Fruit fly (Drosophila melanogaster) whole organism, embryonic: Measurements from ENCODE around the gene DZIP1.
A peak's percentile ranks its signal among the peaks of the same experiment; 100 is the strongest.

Experiments used
- CG10462 ChIP-seq: fragments of 200-800 bp; sonication (Bioruptor generic); optimal IDR thresholded peaks from 2 replicates; lab custom pipeline; 2016; ENCODE audit warnings: missing biosample characterization, missing genetic modification characterization
- CG11093 ChIP-seq: fragments of 200-800 bp; sonication (Bioruptor generic); IDR thresholded peaks from 3 replicates; pipeline ENCODE4 v1.3.6; 2022; ENCODE audit warnings: missing biosample characterization, missing genetic modification characterization
- CG12071 ChIP-seq: fragments of 200-800 bp; sonication (Bioruptor generic); optimal IDR thresholded peaks from 3 replicates; lab custom pipeline; 2018; ENCODE audit warnings: missing biosample characterization, mild to moderate bottlenecking, missing genetic modification characterization
- CG12219 ChIP-seq: fragments of 200-800 bp; sonication (Bioruptor generic); optimal IDR thresholded peaks from 3 replicates; lab custom pipeline; 2018; ENCODE audit warnings: missing biosample characterization, mild to moderate bottlenecking, missing genetic modification characterization
- CG1647 ChIP-seq: fragments of 200-800 bp; sonication (Bioruptor generic); optimal IDR thresholded peaks from 3 replicates; lab custom pipeline; 2016; ENCODE audit warnings: missing biosample characterization, missing genetic modification characterization
- CG17359 ChIP-seq: fragments of 200-800 bp; sonication (Bioruptor generic); optimal IDR thresholded peaks from 3 replicates; lab custom pipeline; 2018; ENCODE audit warnings: missing biosample characterization, mild to moderate bottlenecking, missing genetic modification characterization, moderate library complexity
- CG17612 ChIP-seq: fragments of 200-800 bp; sonication (Bioruptor generic); IDR thresholded peaks from 2 replicates; pipeline ENCODE4 v1.3.6; 2022; ENCODE audit warnings: missing biosample characterization, missing genetic modification characterization
- CG18262 ChIP-seq: fragments of 200-800 bp; optimal IDR thresholded peaks from 3 replicates; lab custom pipeline; 2019; ENCODE audit warnings: missing biosample characterization, mild to moderate bottlenecking, missing genetic modification characterization, moderate library complexity
- CG18599 ChIP-seq: fragments of 200-800 bp; sonication (Bioruptor generic); optimal IDR thresholded peaks from 3 replicates; lab custom pipeline; 2017; ENCODE audit warnings: missing biosample characterization, missing genetic modification characterization, mild to moderate bottlenecking, moderate library complexity, missing genetic modification reagents
- CG2712 ChIP-seq: fragments of 200-800 bp; optimal IDR thresholded peaks from 3 replicates; lab custom pipeline; 2019; ENCODE audit warnings: missing biosample characterization, mild to moderate bottlenecking, missing genetic modification characterization, moderate library complexity
- CG31441 ChIP-seq: fragments of 200-800 bp; sonication (Bioruptor generic); IDR thresholded peaks from 2 replicates; pipeline ENCODE4 v1.3.6; 2022; ENCODE audit warnings: missing biosample characterization, missing genetic modification characterization
- CG6654 ChIP-seq: fragments of 200-800 bp; sonication (Bioruptor generic); optimal IDR thresholded peaks from 2 replicates; lab custom pipeline; 2017; ENCODE audit warnings: missing biosample characterization, mild to moderate bottlenecking, missing genetic modification characterization
- CG7839 ChIP-seq: fragments of 200-800 bp; sonication (Bioruptor generic); optimal IDR thresholded peaks from 3 replicates; lab custom pipeline; 2018; ENCODE audit warnings: missing biosample characterization, mild to moderate bottlenecking, missing genetic modification characterization, moderate library complexity
- CG9727 ChIP-seq: fragments of 200-800 bp; sonication (Bioruptor generic); optimal IDR thresholded peaks from 3 replicates; lab custom pipeline; 2017; ENCODE audit warnings: missing biosample characterization, mild to moderate bottlenecking, missing genetic modification characterization
- Ets65A ChIP-seq: fragments of 200-800 bp; sonication (Bioruptor generic); peaks from one replicate; lab custom pipeline; 2016; ENCODE audit warnings: missing biosample characterization, missing genetic modification characterization
- Hr39 ChIP-seq: fragments of >200 bp; optimal IDR thresholded peaks from 2 replicates; lab custom pipeline; 2017
- MBD-R2 ChIP-seq: fragments of 200-800 bp; sonication (Bioruptor generic); IDR thresholded peaks from 2 replicates; pipeline ENCODE4 v1.3.6; 2022; ENCODE audit warnings: missing biosample characterization, missing genetic modification characterization
- Optix ChIP-seq: fragments of 200-800 bp; sonication (Bioruptor generic); IDR thresholded peaks from 3 replicates; pipeline ENCODE4 v1.3.6; 2022; ENCODE audit warnings: missing biosample characterization, missing genetic modification characterization
- Scr ChIP-seq: fragments of 200-800 bp; sonication (Bioruptor generic); IDR thresholded peaks from 2 replicates; pipeline ENCODE4 v1.3.6; 2022; ENCODE audit warnings: missing biosample characterization, missing genetic modification characterization; ENCODE audit not compliant: partially characterized antibody
- Side ChIP-seq: fragments of 200-800 bp; sonication (Bioruptor generic); optimal IDR thresholded peaks from 2 replicates; lab custom pipeline; 2016; ENCODE audit warnings: missing biosample characterization, missing genetic modification characterization
- Sry-β ChIP-seq: fragments of 200-800 bp; sonication (Bioruptor generic); optimal IDR thresholded peaks from 2 replicates; lab custom pipeline; 2018; ENCODE audit warnings: missing biosample characterization, mild to moderate bottlenecking, missing genetic modification characterization, moderate library complexity
- Vsx1 ChIP-seq: fragments of 200-800 bp; sonication (Bioruptor generic); optimal IDR thresholded peaks from 2 replicates; lab custom pipeline; 2017; ENCODE audit warnings: missing biosample characterization, mild to moderate bottlenecking, missing genetic modification characterization, missing genetic modification reagents
- abd-A ChIP-seq: fragments of 200-800 bp; sonication (Bioruptor generic); optimal IDR thresholded peaks from 3 replicates; lab custom pipeline; 2019; ENCODE audit warnings: missing biosample characterization, mild to moderate bottlenecking, missing genetic modification characterization, moderate library complexity
- ase ChIP-seq: fragments of 200-800 bp; sonication (Bioruptor generic); IDR thresholded peaks from 3 replicates; pipeline ENCODE4 v1.3.6; 2022; ENCODE audit warnings: missing biosample characterization, missing genetic modification characterization
- ash1 ChIP-seq: fragments of 200-800 bp; sonication (Bioruptor generic); optimal IDR thresholded peaks from 2 replicates; lab custom pipeline; 2018; ENCODE audit warnings: missing biosample characterization, mild to moderate bottlenecking, missing genetic modification characterization
- cad ChIP-seq: fragments of >200 bp; optimal IDR thresholded peaks from 2 replicates; lab custom pipeline; 2017; ENCODE audit warnings: missing biosample characterization, missing genetic modification characterization
- chm ChIP-seq: fragments of 200-800 bp; sonication (Bioruptor generic); IDR thresholded peaks from 2 replicates; pipeline ENCODE4 v1.3.6; 2022; ENCODE audit warnings: missing biosample characterization, missing genetic modification characterization
- crol ChIP-seq: fragments of 200-800 bp; sonication (Bioruptor generic); IDR thresholded peaks from 2 replicates; pipeline ENCODE4 v1.3.6; 2022; ENCODE audit warnings: missing biosample characterization, missing genetic modification characterization
- da ChIP-seq: fragments of 200-800 bp; sonication (Bioruptor generic); optimal IDR thresholded peaks from 2 replicates; lab custom pipeline; 2016; ENCODE audit warnings: missing biosample characterization, missing genetic modification characterization
- fd102C ChIP-seq: fragments of 200-800 bp; sonication (Bioruptor generic); optimal IDR thresholded peaks from 2 replicates; lab custom pipeline; 2018; ENCODE audit warnings: missing biosample characterization, mild to moderate bottlenecking, missing genetic modification characterization, moderate library complexity
- ftz-f1 ChIP-seq: fragments of 200-800 bp; sonication (Bioruptor generic); optimal IDR thresholded peaks from 2 replicates; lab custom pipeline; 2016; ENCODE audit warnings: missing biosample characterization, missing genetic modification characterization
- grau ChIP-seq: fragments of 200-800 bp; optimal IDR thresholded peaks from 3 replicates; lab custom pipeline; 2019; ENCODE audit warnings: missing biosample characterization, mild to moderate bottlenecking, missing genetic modification characterization, moderate library complexity
- klu ChIP-seq: fragments of 200-800 bp; sonication (Bioruptor generic); IDR thresholded peaks from 2 replicates; pipeline ENCODE4 v1.3.6; 2022; ENCODE audit warnings: missing biosample characterization, missing genetic modification characterization
- lbe ChIP-seq: fragments of 200-800 bp; sonication (Bioruptor generic); optimal IDR thresholded peaks from 2 replicates; lab custom pipeline; 2016; ENCODE audit warnings: missing biosample characterization, mild to moderate bottlenecking, missing genetic modification characterization
- lilli ChIP-seq: fragments of 200-800 bp; sonication (Bioruptor generic); optimal IDR thresholded peaks from 3 replicates; lab custom pipeline; 2016; ENCODE audit warnings: missing biosample characterization, missing genetic modification characterization
- nau ChIP-seq: fragments of 200-800 bp; sonication (Bioruptor generic); optimal IDR thresholded peaks from 3 replicates; lab custom pipeline; 2017; ENCODE audit warnings: missing biosample characterization, mild to moderate bottlenecking, missing genetic modification characterization, missing genetic modification reagents
- nmo ChIP-seq: fragments of 200-800 bp; sonication (Bioruptor generic); optimal IDR thresholded peaks from 2 replicates; lab custom pipeline; 2018; ENCODE audit warnings: missing biosample characterization, mild to moderate bottlenecking, missing genetic modification characterization, moderate library complexity
- stc ChIP-seq: fragments of 200-800 bp; sonication (Bioruptor generic); IDR thresholded peaks from 2 replicates; pipeline ENCODE4 v1.3.6; 2022; ENCODE audit warnings: missing biosample characterization, missing genetic modification characterization
- tio ChIP-seq: fragments of 200-800 bp; sonication (Bioruptor generic); optimal IDR thresholded peaks from 2 replicates; lab custom pipeline; 2017; ENCODE audit warnings: missing biosample characterization, missing genetic modification characterization, inconsistent platforms
- trem ChIP-seq: fragments of 200-800 bp; optimal IDR thresholded peaks from 3 replicates; lab custom pipeline; 2019; ENCODE audit warnings: missing biosample characterization, mild to moderate bottlenecking, missing genetic modification characterization, moderate library complexity
- vfl ChIP-seq: fragments of 200-800 bp; sonication (Bioruptor generic); optimal IDR thresholded peaks from 2 replicates; lab custom pipeline; 2016; ENCODE audit warnings: missing biosample characterization, missing genetic modification characterization
- wek ChIP-seq: fragments of 200-800 bp; sonication (Bioruptor generic); optimal IDR thresholded peaks from 3 replicates; lab custom pipeline; 2018; ENCODE audit warnings: missing biosample characterization, mild to moderate bottlenecking, missing genetic modification characterization, moderate library complexity
- zfh1 ChIP-seq: fragments of 200-800 bp; sonication (Bioruptor generic); IDR thresholded peaks from 3 replicates; pipeline ENCODE4 v1.3.6; 2022; ENCODE audit warnings: missing biosample characterization, missing genetic modification characterization

DZIP1 gene

dm6 chr3R:24544388-24544787 lies 29.3 kb downstream of the DZIP1 start, which contains the start of gene Esyt2 (continued):
- TF ChIP-seq CG18262 (tag; lab: Kevin White, UChicago) (peak; percentile 47), lbe (GFP tag; lab: Kevin White, UChicago) (no peak), CG2712 (tag; lab: Kevin White, UChicago) (peak; percentile 32), Hr39 (no peak), abd-A (tag; lab: Kevin White, UChicago) (peak; percentile 34), stc (peak; percentile 46; the same call in 1 of the 2 replicates), nau (GFP tag; lab: Kevin White, UChicago) (peak; percentile 27), CG31441 (GFP tag; lab: Robert Waterston, UW) (0 out of 2 replicates have a peak, but pooled peaks have one; percentile 20), CG7839 (tag; lab: Kevin White, UChicago) (peak; percentile 19), lilli (peak; percentile 10), ase (GFP tag; lab: Robert Waterston, UW) (peak; percentile 37; the same call in 1 of the 3 replicates), MBD-R2 (GFP tag; lab: Robert Waterston, UW) (peak; percentile 48; the same call in 1 of the 2 replicates), crol (GFP tag; lab: Robert Waterston, UW) (peak; percentile 55; the same call in 1 of the 2 replicates), CG9727 (GFP tag; lab: Kevin White, UChicago) (peak; percentile 27), Vsx1 (GFP tag; lab: Kevin White, UChicago) (no peak), ash1 (GFP tag; lab: Kevin White, UChicago) (no peak), CG18599 (peak; percentile 62)

dm6 chr3R:24548216-24548615 lies 33.1 kb downstream of the DZIP1 start:
- TF ChIP-seq wek (GFP tag; lab: Kevin White, UChicago) (no peak), CG17612 (GFP tag; lab: Robert Waterston, UW) (no peak), trem (tag; lab: Kevin White, UChicago) (no peak), CG12071 (GFP tag; lab: Kevin White, UChicago) (no peak), ftz-f1 (GFP tag; lab: Kevin White, UChicago) (no peak), da (no peak), Scr (GFP tag; lab: Robert Waterston, UW) (no peak), tio (GFP tag; lab: Kevin White, UChicago) (no peak), fd102C (GFP tag; lab: Kevin White, UChicago) (no peak), chm (GFP tag; lab: Robert Waterston, UW) (no peak), CG11093 (no peak), vfl (no peak), CG12219 (no peak), Optix (GFP tag; lab: Robert Waterston, UW) (no peak), CG17359 (tag; lab: Kevin White, UChicago) (no peak), klu (GFP tag; lab: Robert Waterston, UW) (no peak), CG2712 (tag; lab: Kevin White, UChicago) (no peak), Side (no peak), nmo (GFP tag; lab: Kevin White, UChicago) (no peak), zfh1 (GFP tag; lab: Robert Waterston, UW) (no peak), grau (no peak), CG10462 (GFP tag; lab: Kevin White, UChicago) (no peak), CG1647 (GFP tag; lab: Kevin White, UChicago) (no peak), cad (GFP tag; lab: Kevin White, UChicago) (peak; percentile 26), Ets65A (GFP tag; lab: Kevin White, UChicago) (peak; percentile 67), CG6654 (peak; percentile 80), Sry-β (GFP tag; lab: Kevin White, UChicago) (no peak)
